Fruit fly (Drosophila melanogaster): Measurements from ENCODE around the gene CG42613.

Gene CG42613

DNA sequence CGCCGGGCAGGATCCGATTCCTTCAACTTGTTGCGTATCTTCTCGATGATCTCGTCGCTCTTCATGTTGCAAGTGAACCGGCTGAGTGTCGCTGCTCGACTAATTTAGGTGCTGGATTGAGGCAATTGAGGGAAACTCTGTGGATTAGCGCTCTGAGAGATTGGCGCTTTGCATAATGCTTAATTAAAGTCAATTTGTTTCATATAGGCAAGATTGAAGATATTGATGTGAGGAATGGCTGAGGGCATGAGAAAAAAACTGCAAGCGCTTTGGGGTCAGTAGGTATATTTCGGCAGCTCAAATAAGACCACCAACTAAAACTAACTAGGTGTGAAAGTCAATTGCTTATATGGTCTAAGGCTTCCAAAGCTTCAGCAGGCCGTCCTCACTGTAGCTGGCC, 49.7 kb downstream of the CG42613 start, which contains the start of gene euc:
Gene euc (minus strand): TSS at position 101 of the 400 bp plus-strand sequence.
- no peak for TF ChIP-seq esn (GFP tag; optimal IDR thresholded peaks at IDR 0.05)
- no peak for TF ChIP-seq dsx (GFP tag; optimal IDR thresholded peaks at IDR 0.05; ENCODE audit: poor library complexity, severe bottlenecking)
- no peak for TF ChIP-seq Eip93F (GFP tag; optimal IDR thresholded peaks at IDR 0.05)
- TF ChIP-seq svp (GFP tag) = no peak
- TF ChIP-seq Sox102F (GFP tag; optimal IDR thresholded peaks at IDR 0.05) = no peak
- TF ChIP-seq spab (GFP tag; optimal IDR thresholded peaks at IDR 0.05) = no peak
- no peak for TF ChIP-seq Gug (GFP tag; IDR thresholded peaks at IDR 0.05)
- TF ChIP-seq vri (GFP tag; optimal IDR thresholded peaks at IDR 0.05) = no peak
- no peak for TF ChIP-seq pdm3 (GFP tag; optimal IDR thresholded peaks at IDR 0.05)

dm6 chr3R:18980863-18981536, 52.0 kb downstream of the CG42613 start, which contains the start of the genes dnk and Smu1:
Gene dnk (plus strand): TSS chr3R:18980995.
Gene Smu1 (minus strand): TSS chr3R:18981324.
- TF ChIP-seq Smox (GFP tag; optimal IDR thresholded peaks at IDR 0.05) = peak; percentile 16
- TF ChIP-seq CG16779 (tag; optimal IDR thresholded peaks at IDR 0.05) = peak; percentile 34
- peak; percentile 63 for TF ChIP-seq CG6276 (GFP tag; optimal IDR thresholded peaks at IDR 0.05)
- peak; percentile 48; the same call in 1 of the 3 replicates for TF ChIP-seq CG8119 (GFP tag; IDR thresholded peaks at IDR 0.05)
- no peak for TF ChIP-seq CG11902 (GFP tag; optimal IDR thresholded peaks at IDR 0.05)
- peak; percentile 5 for TF ChIP-seq Hr4 (GFP tag; optimal IDR thresholded peaks at IDR 0.05)
- TF ChIP-seq CG34406 (GFP tag; optimal IDR thresholded peaks at IDR 0.05) = no peak
- TF ChIP-seq CG6163 (GFP tag; IDR thresholded peaks at IDR 0.05) = peak; percentile 65; the same call in 2 of the 3 replicates
- TF ChIP-seq CG9139 (GFP tag; optimal IDR thresholded peaks at IDR 0.05) = peak; percentile 30
- peak; percentile 28 for TF ChIP-seq Sox14 (GFP tag; optimal IDR thresholded peaks at IDR 0.05)
- peak; percentile 23 for TF ChIP-seq Met (GFP tag; optimal IDR thresholded peaks at IDR 0.05)
- peak; percentile 32 for TF ChIP-seq svp (GFP tag)
- TF ChIP-seq Gug (GFP tag; IDR thresholded peaks at IDR 0.05) = no peak
- 0 out of 2 replicates have a peak, but pooled peaks have one; percentile 29 for TF ChIP-seq CG15336 (GFP tag; IDR thresholded peaks at IDR 0.05)
- no peak for TF ChIP-seq Eip78C (GFP tag)
- TF ChIP-seq Lpt (GFP tag; optimal IDR thresholded peaks at IDR 0.05) = no peak
- TF ChIP-seq CG11294 (GFP tag; IDR thresholded peaks at IDR 0.05) = no peak

DNA sequence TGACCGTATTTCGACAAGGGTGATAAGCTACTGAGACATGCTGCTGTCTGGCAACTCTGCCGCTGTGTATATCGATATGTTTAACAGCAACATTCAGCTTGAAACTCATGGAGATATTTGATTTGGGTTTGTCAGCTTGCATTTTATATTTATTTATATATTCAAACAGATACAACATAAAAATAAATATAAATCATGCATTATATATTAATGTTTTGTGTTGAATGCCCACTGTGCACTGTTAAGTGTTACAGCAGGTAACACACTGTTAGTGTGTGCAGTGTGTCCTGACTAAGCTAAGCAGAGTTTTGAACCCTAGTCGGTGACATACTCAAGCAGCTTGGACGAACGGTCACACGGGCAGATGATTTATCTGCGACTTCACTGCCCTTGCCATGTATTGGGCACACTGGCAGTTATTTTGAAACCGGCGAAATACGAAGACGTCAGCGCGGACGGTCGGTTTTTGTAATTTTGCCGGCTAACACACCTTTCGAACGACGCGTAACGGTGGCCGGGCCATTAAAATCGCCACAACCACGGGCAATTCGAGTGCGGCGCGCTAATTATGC, 54.7 kb downstream of the CG42613 start, which contains the start of the genes snRNP-U1-C and gukh:
Gene snRNP-U1-C (minus strand): TSS at position 37 of the 572 bp plus-strand sequence.
Gene gukh (plus strand): TSS at position 412 of the 572 bp plus-strand sequence.
- TF ChIP-seq esn (GFP tag; optimal IDR thresholded peaks at IDR 0.05) = peak; percentile 75
- peak; percentile 69; the same call in 1 of the 2 replicates for TF ChIP-seq Gug (GFP tag; IDR thresholded peaks at IDR 0.05)
- peak; percentile 70 for TF ChIP-seq dsx (GFP tag; optimal IDR thresholded peaks at IDR 0.05; ENCODE audit: poor library complexity, severe bottlenecking)
- peak; percentile 55 for TF ChIP-seq CG11762 (GFP tag; optimal IDR thresholded peaks at IDR 0.05; ENCODE audit: insufficient read depth)
- TF ChIP-seq CG15336 (GFP tag; IDR thresholded peaks at IDR 0.05) = peak; percentile 84
- peak; percentile 66 for TF ChIP-seq CG31627 (GFP tag; optimal IDR thresholded peaks at IDR 0.05)
- peak; percentile 52 for TF ChIP-seq Lpt (GFP tag; optimal IDR thresholded peaks at IDR 0.05)
- TF ChIP-seq net (GFP tag; optimal IDR thresholded peaks at IDR 0.05) = peak; percentile 75
- peak; percentile 73 for TF ChIP-seq Ets96B (tag; optimal IDR thresholded peaks at IDR 0.05)
- TF ChIP-seq pdm3 (GFP tag; optimal IDR thresholded peaks at IDR 0.05) = peak; percentile 72
- TF ChIP-seq CG8119 (GFP tag; IDR thresholded peaks at IDR 0.05) = peak; percentile 76
- TF ChIP-seq Eip93F (GFP tag; optimal IDR thresholded peaks at IDR 0.05) = peak; percentile 58
- TF ChIP-seq CG8319 (GFP tag; optimal IDR thresholded peaks at IDR 0.05) = peak; percentile 37
- peak; percentile 62 for TF ChIP-seq lz (GFP tag; optimal IDR thresholded peaks at IDR 0.05)
- no peak for TF ChIP-seq CG6854 (GFP tag; optimal IDR thresholded peaks at IDR 0.05)
- TF ChIP-seq Met (GFP tag; optimal IDR thresholded peaks at IDR 0.05) = peak; percentile 76
- peak; percentile 76 for TF ChIP-seq achi (GFP tag; optimal IDR thresholded peaks at IDR 0.05)
- TF ChIP-seq Hr39 (GFP tag; optimal IDR thresholded peaks at IDR 0.05) = peak; percentile 54
- peak; percentile 41 for TF ChIP-seq fd59A (GFP tag; optimal IDR thresholded peaks at IDR 0.05)
- TF ChIP-seq CG9139 (GFP tag; optimal IDR thresholded peaks at IDR 0.05) = no peak
- peak; percentile 58 for TF ChIP-seq topi (GFP tag; optimal IDR thresholded peaks at IDR 0.05)
- peak; percentile 44 for TF ChIP-seq cyc (GFP tag; optimal IDR thresholded peaks at IDR 0.05)
- TF ChIP-seq OdsH (GFP tag; optimal IDR thresholded peaks at IDR 0.05) = peak; percentile 84
- TF ChIP-seq CG10669 (GFP tag; optimal IDR thresholded peaks at IDR 0.05) = peak; percentile 61
- peak; percentile 38 to 58 for TF ChIP-seq salr (GFP tag; optimal IDR thresholded peaks at IDR 0.05)
- peak; percentile 74 for TF ChIP-seq vri (GFP tag; optimal IDR thresholded peaks at IDR 0.05)
- peak; percentile 79 for TF ChIP-seq Hr4 (GFP tag; optimal IDR thresholded peaks at IDR 0.05)
- peak; percentile 56 for TF ChIP-seq CG3919 (GFP tag; optimal IDR thresholded peaks at IDR 0.05)
- peak; percentile 90 for TF ChIP-seq fkh (GFP tag; optimal IDR thresholded peaks at IDR 0.05)
- peak; percentile 62 for TF ChIP-seq Eip75B (GFP tag; optimal IDR thresholded peaks at IDR 0.05)
- TF ChIP-seq ss (GFP tag; optimal IDR thresholded peaks at IDR 0.05) = peak in 1 of 2 experiments; percentile 56
- no peak for TF ChIP-seq Hr38 (GFP tag; optimal IDR thresholded peaks at IDR 0.05)
- no peak for TF ChIP-seq CG16779 (tag; optimal IDR thresholded peaks at IDR 0.05)
